Worm (Caenorhabditis elegans) whole organism, L1 larva: ENCODE data around the gene F54F2.9.

Experiments
- C16A3.4 ChIP-seq: fragments of 150-350 bp; optimal IDR thresholded peaks from 2 replicates; lab custom pipeline; 2014; ENCODE audit warnings: missing biosample characterization, missing genetic modification characterization
- F16B12.6 ChIP-seq: fragments of 150-350 bp; optimal IDR thresholded peaks from 2 replicates; lab custom pipeline; 2014; ENCODE audit warnings: missing biosample characterization, missing genetic modification characterization
- alr-1 ChIP-seq: fragments of 200-800 bp; sonication (Bioruptor generic); optimal IDR thresholded peaks from 2 replicates; lab custom pipeline; 2018; ENCODE audit warnings: borderline replicate concordance, mild to moderate bottlenecking, missing genetic modification characterization, missing compliant biosample characterization
- ama-1 ChIP-seq: fragments of 150-350 bp; optimal IDR thresholded peaks from 2 replicates; lab custom pipeline; 2014
- blmp-1 ChIP-seq: fragments of 150-350 bp; optimal IDR thresholded peaks from 2 replicates; lab custom pipeline; 2014; ENCODE audit warnings: missing biosample characterization, missing genetic modification characterization
- ceh-63 ChIP-seq: fragments of 200-800 bp; sonication (Bioruptor generic); optimal IDR thresholded peaks from 2 replicates; lab custom pipeline; 2018; ENCODE audit warnings: mild to moderate bottlenecking, missing genetic modification characterization, missing compliant biosample characterization
- ceh-8 ChIP-seq: fragments of 200-800 bp; sonication (Bioruptor generic); optimal IDR thresholded peaks from 2 replicates; lab custom pipeline; 2018; ENCODE audit warnings: mild to moderate bottlenecking, missing genetic modification characterization, moderate library complexity, missing compliant biosample characterization
- ceh-88 ChIP-seq: fragments of 200-800 bp; sonication (Bioruptor generic); IDR thresholded peaks from 2 replicates; pipeline ENCODE4 v1.3.6; 2022; ENCODE audit warnings: missing genetic modification characterization, missing compliant biosample characterization
- ces-1 ChIP-seq: fragments of 150-350 bp; optimal IDR thresholded peaks from 2 replicates; lab custom pipeline; 2014; ENCODE audit warnings: missing biosample characterization, missing genetic modification reagents, missing genetic modification characterization
- efl-1 ChIP-seq, 4 experiments: fragments of 150-350 bp; optimal IDR thresholded peaks in 3 of 4; peaks in 1 of 4; 1 replicate in 1 of 4; 2 replicates in 3 of 4; lab custom pipeline; 2014; ENCODE audit warnings: missing biosample characterization in 2 of 4, missing genetic modification characterization in 2 of 4, missing genetic modification reagents in 2 of 4
- efl-3 ChIP-seq: fragments of 200-800 bp; sonication (Bioruptor generic); optimal IDR thresholded peaks from 2 replicates; lab custom pipeline; 2018; ENCODE audit warnings: mild to moderate bottlenecking, missing genetic modification characterization, missing compliant biosample characterization
- elt-3 ChIP-seq, 6 experiments: fragments of 150-350 bp in 1 of 6; sonication (generic microtip); optimal IDR thresholded peaks; 2 replicates each; lab custom pipeline; 2017 to 2018; ENCODE audit warnings: missing biosample characterization in 6 of 6, missing genetic modification characterization in 6 of 6, inconsistent platforms in 1 of 6
- ets-5 ChIP-seq: fragments of 200-800 bp; sonication (Bioruptor generic); IDR thresholded peaks from 2 replicates; pipeline ENCODE4 v1.3.6; 2022; ENCODE audit warnings: missing genetic modification characterization, missing compliant biosample characterization
- fkh-4 ChIP-seq: sonication (generic microtip); optimal IDR thresholded peaks from 2 replicates; lab custom pipeline; 2016; ENCODE audit warnings: missing compliant biosample characterization, missing genetic modification characterization, borderline replicate concordance
- fkh-8 ChIP-seq: sonication (generic microtip); optimal IDR thresholded peaks from 2 replicates; lab custom pipeline; 2016; ENCODE audit warnings: mild to moderate bottlenecking, missing genetic modification characterization, missing compliant biosample characterization
- fos-1 ChIP-seq: fragments of 150-350 bp; optimal IDR thresholded peaks from 2 replicates; lab custom pipeline; 2014; ENCODE audit warnings: missing biosample characterization, missing genetic modification characterization
- grh-1 ChIP-seq: fragments of 200-800 bp; sonication (Bioruptor generic); IDR thresholded peaks from 2 replicates; pipeline ENCODE4 v1.3.6; 2022; ENCODE audit warnings: missing genetic modification reagents, missing genetic modification characterization, missing compliant biosample characterization
- hlh-17 ChIP-seq: fragments of 200-800 bp; sonication (Bioruptor generic); optimal IDR thresholded peaks from 2 replicates; lab custom pipeline; 2018; ENCODE audit warnings: missing genetic modification characterization, mild to moderate bottlenecking, missing compliant biosample characterization, moderate library complexity, borderline replicate concordance
- hlh-4 ChIP-seq: sonication (generic microtip); optimal IDR thresholded peaks from 2 replicates; lab custom pipeline; 2016; ENCODE audit warnings: mild to moderate bottlenecking, missing genetic modification characterization, missing compliant biosample characterization
- hpl-2 ChIP-seq: fragments of 150-350 bp; optimal IDR thresholded peaks from 2 replicates; lab custom pipeline; 2014; ENCODE audit warnings: missing biosample characterization, missing genetic modification reagents, missing genetic modification characterization
- irx-1 ChIP-seq: sonication (generic microtip); optimal IDR thresholded peaks from 2 replicates; lab custom pipeline; 2016; ENCODE audit warnings: missing genetic modification characterization, missing compliant biosample characterization
- lin-13 ChIP-seq: fragments of 150-350 bp; optimal IDR thresholded peaks from 2 replicates; lab custom pipeline; 2014; ENCODE audit warnings: missing biosample characterization, missing genetic modification reagents, missing genetic modification characterization
- lin-14 ChIP-seq: fragments of 200-800 bp; sonication (Bioruptor generic); optimal IDR thresholded peaks from 2 replicates; lab custom pipeline; 2018; ENCODE audit warnings: mild to moderate bottlenecking, missing genetic modification characterization, moderate library complexity, missing compliant biosample characterization
- lin-35 ChIP-seq, 2 experiments: fragments of 150-350 bp; optimal IDR thresholded peaks; 2 replicates each; lab custom pipeline; 2014; ENCODE audit warnings: missing biosample characterization in 2 of 2, missing genetic modification characterization in 2 of 2, missing genetic modification reagents in 2 of 2
- lir-3 ChIP-seq: sonication (generic microtip); optimal IDR thresholded peaks from 2 replicates; lab custom pipeline; 2016; ENCODE audit warnings: mild to moderate bottlenecking, missing genetic modification characterization, moderate library complexity, missing compliant biosample characterization; ENCODE audit not compliant: poor library complexity
- mab-9 ChIP-seq: fragments of 200-800 bp; sonication (Bioruptor generic); IDR thresholded peaks from 2 replicates; pipeline ENCODE4 v1.3.6; 2022; ENCODE audit warnings: missing genetic modification reagents, missing genetic modification characterization, missing compliant biosample characterization
- mdl-1 ChIP-seq, 2 experiments: fragments of 150-350 bp; optimal IDR thresholded peaks; 2 replicates each; lab custom pipeline; 2014 to 2017; ENCODE audit warnings: missing biosample characterization in 2 of 2, missing genetic modification characterization in 2 of 2, inconsistent platforms in 1 of 2
- mef-2 ChIP-seq: fragments of 150-350 bp; optimal IDR thresholded peaks from 2 replicates; lab custom pipeline; 2014; ENCODE audit warnings: missing biosample characterization, missing genetic modification characterization
- mep-1 ChIP-seq: fragments of 150-350 bp; optimal IDR thresholded peaks from 2 replicates; lab custom pipeline; 2014; ENCODE audit warnings: missing biosample characterization, missing genetic modification characterization
- nhr-11 ChIP-seq: fragments of 150-350 bp; optimal IDR thresholded peaks from 2 replicates; lab custom pipeline; 2014; ENCODE audit warnings: missing biosample characterization, missing genetic modification characterization
- nhr-19 ChIP-seq: fragments of 200-800 bp; sonication (Bioruptor generic); conservative IDR thresholded peaks from 2 replicates; pipeline ENCODE4 v1.3.6; 2022; ENCODE audit warnings: missing genetic modification characterization, missing compliant biosample characterization
- nhr-20 ChIP-seq: sonication (generic microtip); optimal IDR thresholded peaks from 2 replicates; lab custom pipeline; 2016; ENCODE audit warnings: mild to moderate bottlenecking, missing genetic modification characterization, missing compliant biosample characterization
- nhr-237 ChIP-seq: fragments of 150-350 bp; optimal IDR thresholded peaks from 2 replicates; lab custom pipeline; 2014; ENCODE audit warnings: missing biosample characterization, missing genetic modification characterization
- nhr-28 ChIP-seq: fragments of 150-350 bp; optimal IDR thresholded peaks from 2 replicates; lab custom pipeline; 2014; ENCODE audit warnings: missing biosample characterization, missing genetic modification characterization
- nhr-71 ChIP-seq: sonication (generic microtip); optimal IDR thresholded peaks from 2 replicates; lab custom pipeline; 2016; ENCODE audit warnings: mild to moderate bottlenecking, missing genetic modification characterization, moderate library complexity, missing compliant biosample characterization
- nhr-76 ChIP-seq: sonication (generic microtip); optimal IDR thresholded peaks from 2 replicates; lab custom pipeline; 2017; ENCODE audit warnings: missing biosample characterization, missing genetic modification characterization
- nhr-77 ChIP-seq: fragments of 150-350 bp; optimal IDR thresholded peaks from 2 replicates; lab custom pipeline; 2014; ENCODE audit warnings: missing biosample characterization, missing genetic modification characterization
- nhr-90 ChIP-seq: sonication (generic microtip); optimal IDR thresholded peaks from 2 replicates; lab custom pipeline; 2016; ENCODE audit warnings: mild to moderate bottlenecking, missing genetic modification characterization, missing compliant biosample characterization; ENCODE audit not compliant: poor library complexity
- pqm-1 ChIP-seq: sonication (generic microtip); optimal IDR thresholded peaks from 3 replicates; lab custom pipeline; 2017; ENCODE audit warnings: missing biosample characterization, missing genetic modification characterization
- skn-1 ChIP-seq: fragments of 150-350 bp; optimal IDR thresholded peaks from 2 replicates; lab custom pipeline; 2014; ENCODE audit warnings: missing biosample characterization, missing genetic modification characterization
- snpc-4 ChIP-seq: fragments of 150-350 bp; optimal IDR thresholded peaks from 2 replicates; lab custom pipeline; 2014; ENCODE audit warnings: missing biosample characterization, missing genetic modification characterization
- snu-23 ChIP-seq: sonication (generic microtip); optimal IDR thresholded peaks from 2 replicates; lab custom pipeline; 2016; ENCODE audit warnings: missing genetic modification characterization, missing compliant biosample characterization
- sox-4 ChIP-seq: sonication (generic microtip); optimal IDR thresholded peaks from 2 replicates; lab custom pipeline; 2016; ENCODE audit warnings: missing genetic modification characterization, missing compliant biosample characterization
- tlp-1 ChIP-seq: fragments of 150-350 bp; optimal IDR thresholded peaks from 2 replicates; lab custom pipeline; 2014; ENCODE audit warnings: missing biosample characterization, missing genetic modification characterization
- unc-30 ChIP-seq: sonication (generic microtip); optimal IDR thresholded peaks from 2 replicates; lab custom pipeline; 2017; ENCODE audit warnings: missing biosample characterization, missing genetic modification characterization
- unc-62 ChIP-seq: fragments of 150-350 bp; optimal IDR thresholded peaks from 2 replicates; lab custom pipeline; 2014; ENCODE audit warnings: missing biosample characterization, missing genetic modification reagents, missing genetic modification characterization
- unc-86 ChIP-seq: sonication (generic microtip); optimal IDR thresholded peaks from 2 replicates; lab custom pipeline; 2016; ENCODE audit warnings: missing genetic modification characterization, missing compliant biosample characterization
- unc-98 ChIP-seq: fragments of 200-800 bp; sonication (Bioruptor generic); IDR thresholded peaks from 2 replicates; pipeline ENCODE4 v1.3.6; 2022; ENCODE audit warnings: missing genetic modification characterization, missing compliant biosample characterization
- vab-15 ChIP-seq: sonication (generic microtip); optimal IDR thresholded peaks from 2 replicates; lab custom pipeline; 2017; ENCODE audit warnings: missing genotype, mild to moderate bottlenecking, missing genetic modification characterization, missing compliant biosample characterization
- zag-1 ChIP-seq: fragments of 150-350 bp; optimal IDR thresholded peaks from 2 replicates; lab custom pipeline; 2014; ENCODE audit warnings: missing biosample characterization, missing genetic modification characterization
- ztf-4 ChIP-seq: fragments of 150-350 bp; optimal IDR thresholded peaks from 2 replicates; lab custom pipeline; 2014; ENCODE audit warnings: missing biosample characterization, missing genetic modification characterization

Gene F54F2.9

DNA sequence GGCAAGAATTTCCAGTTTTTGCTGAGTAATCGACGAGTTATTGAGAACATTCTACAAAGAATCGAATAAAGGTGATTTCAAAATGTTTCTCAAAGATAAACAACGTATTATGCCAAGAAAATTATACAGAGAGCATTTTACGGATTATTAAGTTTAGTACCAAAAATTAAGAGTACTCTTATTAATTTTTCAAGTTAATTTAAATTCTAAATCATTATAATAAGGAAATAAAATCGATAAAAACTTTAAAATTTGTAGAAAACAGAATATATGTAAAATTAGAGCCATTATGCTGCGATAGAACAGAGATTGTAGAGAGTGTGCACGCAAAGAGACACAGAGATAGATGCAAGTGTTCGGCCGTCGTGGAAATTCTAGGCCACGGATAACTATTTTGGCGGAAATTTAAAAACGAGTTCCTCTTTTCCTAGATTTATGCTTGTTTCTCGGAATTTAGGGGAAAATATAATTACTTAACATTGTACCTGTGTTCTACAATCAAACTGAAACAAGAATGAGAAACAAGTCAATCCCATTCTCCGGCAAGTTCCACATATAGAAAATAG lies 23.5 kb upstream of the F54F2.9 start, which contains the start of gene F44E2.9 (continued):
- TF ChIP-seq F16B12.6 (peak; percentile 50), tlp-1 (tag; lab: Kevin White, UChicago) (no peak), fkh-4 (tag; lab: Kevin White, UChicago) (peak; percentile 69), grh-1 (GFP tag; lab: Robert Waterston, UW) (no peak), nhr-19 (peak; percentile 55), efl-1 (optimal IDR thresholded peaks at IDR 0.05; lab: Kevin White, UChicago) (peak; percentile 94 to 95), efl-1 (GFP tag; optimal IDR thresholded peaks at IDR 0.05 in 1 of 2; lab: Kevin White, UChicago) (peak; percentile 94 to 99), zag-1 (tag; lab: Kevin White, UChicago) (no peak), hlh-4 (tag; lab: Kevin White, UChicago) (no peak), efl-3 (GFP tag; lab: Kevin White, UChicago) (no peak), elt-3 (tag; optimal IDR thresholded peaks at IDR 0.05; lab: Kevin White, UChicago) (peak in 1 of 6 experiments; percentile 58), nhr-76 (no peak), mep-1 (peak; percentile 65), ama-1 (lab: Kevin White, UChicago) (no peak), unc-98 (GFP tag; lab: Robert Waterston, UW) (peak; percentile 74), unc-30 (tag; lab: Kevin White, UChicago) (no peak), nhr-11 (tag; lab: Kevin White, UChicago) (no peak), nhr-90 (tag; lab: Kevin White, UChicago) (peak; percentile 79), nhr-237 (tag; lab: Kevin White, UChicago) (no peak), C16A3.4 (tag; lab: Kevin White, UChicago) (peak; percentile 39), irx-1 (peak; percentile 62), ces-1 (GFP tag; lab: Kevin White, UChicago) (no peak), pqm-1 (tag; lab: Kevin White, UChicago) (no peak), sox-4 (tag; lab: Kevin White, UChicago) (no peak), lin-14 (GFP tag; lab: Kevin White, UChicago) (peak; percentile 91), nhr-20 (tag; lab: Kevin White, UChicago) (peak; percentile 70), vab-15 (tag; lab: Kevin White, UChicago) (no peak), fos-1 (tag; lab: Kevin White, UChicago) (no peak), mab-9 (GFP tag; lab: Robert Waterston, UW) (no peak), snu-23 (GFP tag; lab: Kevin White, UChicago) (peak; percentile 73), ceh-8 (peak; percentile 26), unc-86 (tag; lab: Kevin White, UChicago) (peak; percentile 59), nhr-77 (tag; lab: Kevin White, UChicago) (no peak), snpc-4 (tag; lab: Kevin White, UChicago) (peak; percentile 22), hlh-17 (no peak), ets-5 (GFP tag; lab: Robert Waterston, UW) (no peak), lin-35 (GFP tag; optimal IDR thresholded peaks at IDR 0.05; lab: Kevin White, UChicago) (peak; percentile 96), nhr-28 (tag; lab: Kevin White, UChicago) (no peak), mef-2 (tag; lab: Kevin White, UChicago) (no peak), ztf-4 (tag; lab: Kevin White, UChicago) (no peak), nhr-71 (peak; percentile 80), mdl-1 (tag; optimal IDR thresholded peaks at IDR 0.05; lab: Kevin White, UChicago) (peak in 1 of 2 experiments; percentile 20), hpl-2 (GFP tag; lab: Kevin White, UChicago) (no peak), alr-1 (tag; lab: Kevin White, UChicago) (no peak), unc-62 (no peak), lir-3 (tag; lab: Kevin White, UChicago) (peak; percentile 93), skn-1 (tag; lab: Kevin White, UChicago) (peak; percentile 81), blmp-1 (peak; percentile 16), ceh-88 (GFP tag; lab: Robert Waterston, UW) (no peak), ceh-63 (no peak), fkh-8 (tag; lab: Kevin White, UChicago) (peak; percentile 43), lin-13 (GFP tag; lab: Kevin White, UChicago) (peak; percentile 26)
- TF ChIP-seq, all 84 proteins: peak for 43
